Fruit fly (Drosophila melanogaster): ENCODE results near the gene jigr1.

jigr1 gene

DNA sequence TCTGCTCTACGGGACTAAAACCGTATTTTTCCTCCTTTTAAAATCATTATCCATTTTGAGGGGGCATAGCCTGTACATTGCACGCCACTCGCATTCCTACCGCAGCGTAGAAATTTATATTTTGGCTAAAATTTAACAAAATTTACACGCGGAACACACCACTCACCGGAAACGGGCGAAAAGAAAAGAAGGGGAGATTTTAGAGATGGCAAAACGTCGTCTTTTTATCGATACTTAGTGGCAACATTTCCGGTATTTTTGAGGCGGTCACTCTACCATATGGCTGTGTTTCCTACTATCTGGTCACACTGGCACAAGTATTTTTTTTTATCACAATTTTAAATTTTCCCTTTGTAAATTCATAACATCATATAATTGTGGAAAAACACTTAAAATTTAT, 47.2 kb downstream of the jigr1 start, which contains the start of gene RpL27 (continued):
- TF ChIP-seq ap (GFP tag; IDR thresholded peaks at IDR 0.05): no peak; the same call in 1 of the 2 replicates
- TF ChIP-seq Usf (GFP tag; optimal IDR thresholded peaks at IDR 0.05): peak; percentile 45
- peak; percentile 62 for TF ChIP-seq CG1647 (GFP tag; optimal IDR thresholded peaks at IDR 0.05)
- TF ChIP-seq CG6765 (GFP tag; optimal IDR thresholded peaks at IDR 0.05): peak; percentile 93
- TF ChIP-seq zen (tag; optimal IDR thresholded peaks at IDR 0.05): peak; percentile 72
- TF ChIP-seq Hr78 (GFP tag; optimal IDR thresholded peaks at IDR 0.05): no peak
- TF ChIP-seq CG11504 (tag; optimal IDR thresholded peaks at IDR 0.05): peak; percentile 78
- peak; percentile 47 for TF ChIP-seq CG5180 (GFP tag; optimal IDR thresholded peaks at IDR 0.05)
- peak; percentile 59 for TF ChIP-seq Bdp1 (GFP tag; optimal IDR thresholded peaks at IDR 0.05)
- TF ChIP-seq ab (GFP tag; optimal IDR thresholded peaks at IDR 0.05): no peak
- TF ChIP-seq lbe (GFP tag; optimal IDR thresholded peaks at IDR 0.05): peak; percentile 71
- no peak for TF ChIP-seq CG10959 (GFP tag; IDR thresholded peaks at IDR 0.05)
- peak; percentile 79 for TF ChIP-seq CG34422 (GFP tag; IDR thresholded peaks at IDR 0.05)
- peak; percentile 74 for TF ChIP-seq unc-4 (GFP tag; IDR thresholded peaks at IDR 0.05; ENCODE audit: partially characterized antibody)
- TF ChIP-seq NFAT (GFP tag; IDR thresholded peaks at IDR 0.05): peak; percentile 81
- peak; percentile 49 for TF ChIP-seq ewg (GFP tag; optimal IDR thresholded peaks at IDR 0.05)
- peak; percentile 77 for TF ChIP-seq Hsf (GFP tag; optimal IDR thresholded peaks at IDR 0.05)
- peak; percentile 78 for TF ChIP-seq CG6791 (GFP tag; IDR thresholded peaks at IDR 0.05; ENCODE audit: partially characterized antibody)
- peak; percentile 69 for TF ChIP-seq CG2202 (tag; optimal IDR thresholded peaks at IDR 0.05)
- peak; percentile 90 for TF ChIP-seq CG13624 (GFP tag; optimal IDR thresholded peaks at IDR 0.05)
- peak; percentile 76 for TF ChIP-seq Dp (GFP tag; optimal IDR thresholded peaks at IDR 0.05)
- TF ChIP-seq Fer3 (tag; optimal IDR thresholded peaks at IDR 0.05): peak; percentile 88
- TF ChIP-seq CG15269 (tag; optimal IDR thresholded peaks at IDR 0.05): peak; percentile 74
- peak; percentile 98 for TF ChIP-seq Med (GFP tag)
- peak; percentile 70 for TF ChIP-seq lilli (GFP tag; optimal IDR thresholded peaks at IDR 0.05)
- peak; percentile 55 for TF ChIP-seq inv (GFP tag; IDR thresholded peaks at IDR 0.05; ENCODE audit: partially characterized antibody)
- TF ChIP-seq pros (GFP tag; optimal IDR thresholded peaks at IDR 0.05): no peak
- peak; percentile 78 for TF ChIP-seq HmgD (GFP tag; optimal IDR thresholded peaks at IDR 0.05)
- peak; percentile 75 for TF ChIP-seq chm (GFP tag; IDR thresholded peaks at IDR 0.05)
- peak; percentile 24; the same call in 1 of the 2 replicates for TF ChIP-seq CG10321 (GFP tag; IDR thresholded peaks at IDR 0.05)
- TF ChIP-seq ftz-f1 (GFP tag; optimal IDR thresholded peaks at IDR 0.05): peak; percentile 48
- TF ChIP-seq da (GFP tag; optimal IDR thresholded peaks at IDR 0.05): peak; percentile 30
- peak; percentile 24 for TF ChIP-seq CG30431 (GFP tag; optimal IDR thresholded peaks at IDR 0.05)
- peak; percentile 84 for TF ChIP-seq CG18619 (GFP tag; optimal IDR thresholded peaks at IDR 0.05)
- TF ChIP-seq CG9876 (GFP tag; optimal IDR thresholded peaks at IDR 0.05): peak; percentile 81
- no peak for TF ChIP-seq Gsc (GFP tag; IDR thresholded peaks at IDR 0.05)
- no peak for TF ChIP-seq CG8765 (GFP tag; IDR thresholded peaks at IDR 0.05)
- TF ChIP-seq CG10431 (GFP tag; optimal IDR thresholded peaks at IDR 0.05): peak; percentile 97
- peak; percentile 66 for TF ChIP-seq CG14441 (GFP tag; IDR thresholded peaks at IDR 0.05)
- TF ChIP-seq CG13775 (GFP tag; optimal IDR thresholded peaks at IDR 0.05): peak; percentile 81
- TF ChIP-seq yki (optimal IDR thresholded peaks at IDR 0.05): no peak
- peak; percentile 39 for TF ChIP-seq grn (GFP tag; optimal IDR thresholded peaks at IDR 0.05)
- TF ChIP-seq CG17568 (GFP tag; optimal IDR thresholded peaks at IDR 0.05): peak; percentile 89
- TF ChIP-seq CG3847 (GFP tag; IDR thresholded peaks at IDR 0.05): peak; percentile 83
- peak; percentile 65 for TF ChIP-seq Oli (tag; optimal IDR thresholded peaks at IDR 0.05)
- TF ChIP-seq scrt (GFP tag; optimal IDR thresholded peaks at IDR 0.05): peak; percentile 84
- peak; percentile 71 for TF ChIP-seq CG4707 (GFP tag; optimal IDR thresholded peaks at IDR 0.05)
- TF ChIP-seq H2.0 (GFP tag; IDR thresholded peaks at IDR 0.05): peak; percentile 76
- TF ChIP-seq CG11247 (GFP tag; IDR thresholded peaks at IDR 0.05): peak; percentile 79
- peak; percentile 68 for TF ChIP-seq CG8388 (GFP tag; optimal IDR thresholded peaks at IDR 0.05)
- no peak for TF ChIP-seq CG10565 (GFP tag; optimal IDR thresholded peaks at IDR 0.05)
